Worm (Caenorhabditis elegans): ENCODE data around the gene F31F7.1.

F31F7.1 gene

ce11 chrV:6267237-6267812 lies 8.9 kb upstream of the F31F7.1 start, which contains the start of gene mrck-1 (continued):
- TF ChIP-seq mcd-1 (GFP tag; IDR thresholded peaks at IDR 0.05) (peak; percentile 85), ceh-100 (GFP tag; IDR thresholded peaks at IDR 0.05) (no peak; the same call in 1 of the 2 replicates), mes-4 (tag; optimal IDR thresholded peaks at IDR 0.05) (no peak), sptf-2 (GFP tag; optimal IDR thresholded peaks at IDR 0.05) (no peak), attf-6 (GFP tag; IDR thresholded peaks at IDR 0.05) (no peak), B0336.3 (GFP tag; IDR thresholded peaks at IDR 0.05) (peak; percentile 80), ceh-27 (GFP tag; optimal IDR thresholded peaks at IDR 0.05) (peak; percentile 91), tbx-9 (tag; optimal IDR thresholded peaks at IDR 0.05; ENCODE audit: borderline replicate concordance) (no peak), dox-1 (GFP tag; IDR thresholded peaks at IDR 0.05) (peak; percentile 94), attf-3 (GFP tag; conservative IDR thresholded peaks at IDR 0.05) (no peak), ama-1 (optimal IDR thresholded peaks at IDR 0.05) (no peak), ama-1 (GFP tag; optimal IDR thresholded peaks at IDR 0.05) (no peak), dpl-1 (GFP tag; optimal IDR thresholded peaks at IDR 0.05) (peak; percentile 58), die-1 (tag; optimal IDR thresholded peaks at IDR 0.05) (peak; percentile 51), ztf-18 (tag; optimal IDR thresholded peaks at IDR 0.05) (peak; percentile 97), ekl-4 (GFP tag; IDR thresholded peaks at IDR 0.05) (peak; percentile 80), F33H1.4 (GFP tag; IDR thresholded peaks at IDR 0.05) (peak; percentile 58), F23B12.7 (tag; optimal IDR thresholded peaks at IDR 0.05; ENCODE audit: insufficient read depth) (peak; percentile 39), F22D6.2 (tag; optimal IDR thresholded peaks at IDR 0.05) (no peak), Y53F4B.3 (GFP tag; IDR thresholded peaks at IDR 0.05) (no peak), ztf-3 (GFP tag; optimal IDR thresholded peaks at IDR 0.05) (no peak), nfyb-1 (GFP tag; IDR thresholded peaks at IDR 0.05) (peak; percentile 65), B0261.1 (tag; optimal IDR thresholded peaks at IDR 0.05) (no peak), bed-1 (GFP tag; IDR thresholded peaks at IDR 0.05) (no peak), mxl-1 (tag; optimal IDR thresholded peaks at IDR 0.05) (no peak), ets-4 (GFP tag; optimal IDR thresholded peaks at IDR 0.05) (no peak), sdz-38 (tag; optimal IDR thresholded peaks at IDR 0.05) (no peak), ceh-79 (tag; optimal IDR thresholded peaks at IDR 0.05) (no peak), him-1 (tag; optimal IDR thresholded peaks at IDR 0.05) (no peak), F10E7.11 (tag; optimal IDR thresholded peaks at IDR 0.05) (no peak), T07F8.4 (tag; optimal IDR thresholded peaks at IDR 0.05) (no peak), F57C9.4 (tag; optimal IDR thresholded peaks at IDR 0.05) (no peak), pbrm-1 (GFP tag; IDR thresholded peaks at IDR 0.05) (peak; percentile 81), fkh-3 (tag; optimal IDR thresholded peaks at IDR 0.05) (no peak), nfya-1 (tag; optimal IDR thresholded peaks at IDR 0.05; ENCODE audit: borderline replicate concordance, insufficient read depth) (no peak), Y95B8A.8 (GFP tag; IDR thresholded peaks at IDR 0.05) (no peak), lag-1 (GFP tag; IDR thresholded peaks at IDR 0.05) (no peak), snpc-1.1 (tag; optimal IDR thresholded peaks at IDR 0.05; ENCODE audit: insufficient read depth) (no peak), rcor-1 (GFP tag; IDR thresholded peaks at IDR 0.05) (peak; percentile 85), ztf-25 (GFP tag; IDR thresholded peaks at IDR 0.05) (no peak), madf-10 (tag; optimal IDR thresholded peaks at IDR 0.05) (peak; percentile 88), lin-26 (GFP tag; IDR thresholded peaks at IDR 0.05) (0 out of 2 replicates have a peak, but pooled peaks have one; percentile 35), athp-1 (tag; optimal IDR thresholded peaks at IDR 0.05) (peak; percentile 36), aptf-2 (GFP tag; conservative IDR thresholded peaks at IDR 0.05) (no peak), K12H6.12 (tag; optimal IDR thresholded peaks at IDR 0.05) (peak; percentile 87), C17E4.6 (GFP tag; IDR thresholded peaks at IDR 0.05) (0 out of 2 replicates have a peak, but pooled peaks have one; percentile 18), F39B2.1 (GFP tag; IDR thresholded peaks at IDR 0.05) (no peak), lin-54 (GFP tag; optimal IDR thresholded peaks at IDR 0.05) (peak; percentile 82), lin-40 (tag; optimal IDR thresholded peaks at IDR 0.05) (peak; percentile 95)

Data from whole organism, young adult.